Fruit fly (Drosophila melanogaster): ENCODE results near the gene Tom70.

Tom70 gene

DNA sequence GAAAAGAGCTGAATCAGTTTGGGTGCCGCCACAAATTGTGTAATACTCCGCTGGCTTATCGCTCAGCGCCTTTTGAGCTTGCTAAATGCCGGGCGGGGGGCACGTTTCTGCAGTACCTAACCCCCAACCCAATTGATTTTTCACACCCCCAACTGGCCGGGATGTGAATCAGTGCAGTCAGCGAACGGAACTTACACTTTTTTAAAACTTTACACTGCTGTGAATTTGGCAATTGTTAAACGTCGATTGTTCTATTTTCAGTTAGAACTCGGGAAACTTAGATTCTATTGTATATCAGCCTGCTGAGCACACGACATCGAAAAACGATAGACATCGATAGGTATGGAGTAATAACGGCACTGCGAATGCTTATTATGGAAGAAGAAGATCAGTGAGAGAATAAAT is at the start of gene Tom70:
Tom70 (minus strand) TSS at position 335 of the 405 bp plus-strand sequence.
- TF ChIP-seq CG8478 (optimal IDR thresholded peaks at IDR 0.05) (no peak), CTCF (optimal IDR thresholded peaks at IDR 0.05) (no peak)

DNA sequence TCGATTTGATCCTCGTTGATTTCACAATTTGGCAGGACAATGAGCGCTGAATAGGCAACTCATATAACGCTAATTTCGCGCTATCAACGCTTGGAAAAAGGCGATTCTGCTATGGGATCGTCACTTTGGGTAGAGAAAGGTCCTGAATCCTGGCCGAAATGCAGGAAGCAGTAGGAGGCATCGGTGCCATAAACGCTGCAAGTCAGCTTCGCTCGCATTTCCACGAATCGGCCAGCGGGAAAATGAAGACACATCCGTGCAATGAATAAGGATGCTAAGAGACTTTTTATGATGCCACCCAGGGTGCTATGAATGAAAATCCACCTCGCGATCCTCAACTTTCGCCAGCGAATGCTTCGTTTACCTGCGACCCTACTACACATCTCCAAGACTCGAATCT is 49.1 kb upstream of the Tom70 start:
- TF ChIP-seq CTCF (optimal IDR thresholded peaks at IDR 0.05) (no peak), CG8478 (optimal IDR thresholded peaks at IDR 0.05) (no peak)

DNA sequence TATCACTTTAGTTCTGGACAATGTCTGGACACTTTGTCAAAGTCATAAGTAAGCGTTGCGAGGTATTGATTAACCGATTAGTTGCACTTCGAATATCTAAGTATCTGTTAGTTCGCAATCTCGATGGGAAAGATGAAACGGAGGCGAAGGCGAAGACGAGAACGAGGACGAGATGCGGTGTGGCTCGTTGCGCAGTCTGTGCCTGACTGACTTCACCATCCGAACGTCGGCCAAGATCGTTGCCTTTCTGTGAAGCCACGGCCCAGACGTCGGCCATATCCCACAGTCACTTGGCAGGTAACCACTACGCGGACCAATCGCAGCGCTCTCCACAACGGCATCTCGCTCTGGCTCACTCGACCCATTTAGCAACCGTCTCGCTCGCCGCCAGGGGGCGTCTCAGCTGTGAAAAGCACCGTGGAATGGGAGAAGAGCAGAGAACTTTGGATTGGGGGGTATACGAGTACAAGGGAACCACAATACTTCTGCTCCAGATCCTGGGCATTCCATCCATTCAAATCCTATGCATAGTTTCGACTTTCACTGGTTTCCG is 47.4 kb upstream of the Tom70 start, which contains the start of gene prd:
prd (minus strand) TSS at position 209 of the 553 bp plus-strand sequence.
- TF ChIP-seq CTCF (optimal IDR thresholded peaks at IDR 0.05) (peak; percentile 80 to 85), CG8478 (optimal IDR thresholded peaks at IDR 0.05) (no peak)

DNA sequence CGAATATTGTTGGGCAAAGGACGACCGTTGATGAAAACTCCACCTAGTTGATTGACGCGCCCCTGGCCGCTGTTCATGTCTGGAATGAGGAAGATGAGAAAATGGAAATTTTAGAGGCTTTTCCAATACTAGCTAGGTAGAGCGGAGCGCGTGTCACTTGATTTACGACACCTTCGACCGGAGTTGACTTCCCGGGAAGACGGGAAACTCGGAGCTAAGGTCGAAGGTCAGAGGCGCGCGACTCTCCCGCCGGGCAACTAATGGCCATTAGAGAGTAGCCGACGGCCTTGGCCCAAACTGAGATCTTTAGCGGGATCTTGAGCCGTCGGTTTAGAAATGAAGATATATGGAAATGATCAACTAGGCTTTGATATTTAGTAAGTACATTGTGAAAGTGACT is 46.7 kb upstream of the Tom70 start:
- TF ChIP-seq CTCF (optimal IDR thresholded peaks at IDR 0.05): no peak
- no peak for TF ChIP-seq CG8478 (optimal IDR thresholded peaks at IDR 0.05)

DNA sequence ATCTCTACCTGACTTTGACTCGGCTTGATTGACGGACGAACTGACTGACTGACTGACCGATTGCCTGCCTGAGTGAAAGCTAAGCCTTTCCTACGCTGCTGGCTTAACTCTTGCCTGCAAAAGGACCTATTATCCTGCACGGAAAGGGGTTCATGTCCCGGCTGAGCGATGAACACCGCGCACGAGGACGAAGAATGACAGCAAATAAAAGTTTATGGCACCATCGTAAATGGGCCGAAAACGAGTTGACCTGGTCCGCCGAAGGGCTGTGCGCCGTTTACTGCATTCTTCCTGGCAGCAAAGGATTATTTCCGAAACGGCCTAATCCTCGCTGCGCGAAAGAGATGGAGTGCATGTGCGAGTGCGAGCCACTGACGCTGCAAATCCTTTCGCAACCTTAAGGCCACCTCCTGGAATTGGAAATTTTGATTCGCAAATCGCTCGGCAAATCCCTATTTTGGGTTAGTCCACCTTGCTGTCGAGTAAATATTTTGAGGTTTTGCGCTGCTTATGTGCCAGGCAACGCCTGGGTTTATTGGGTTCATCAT is 42.9 kb upstream of the Tom70 start:
- TF ChIP-seq CTCF (optimal IDR thresholded peaks at IDR 0.05): no peak
- TF ChIP-seq CG8478 (optimal IDR thresholded peaks at IDR 0.05): no peak

DNA sequence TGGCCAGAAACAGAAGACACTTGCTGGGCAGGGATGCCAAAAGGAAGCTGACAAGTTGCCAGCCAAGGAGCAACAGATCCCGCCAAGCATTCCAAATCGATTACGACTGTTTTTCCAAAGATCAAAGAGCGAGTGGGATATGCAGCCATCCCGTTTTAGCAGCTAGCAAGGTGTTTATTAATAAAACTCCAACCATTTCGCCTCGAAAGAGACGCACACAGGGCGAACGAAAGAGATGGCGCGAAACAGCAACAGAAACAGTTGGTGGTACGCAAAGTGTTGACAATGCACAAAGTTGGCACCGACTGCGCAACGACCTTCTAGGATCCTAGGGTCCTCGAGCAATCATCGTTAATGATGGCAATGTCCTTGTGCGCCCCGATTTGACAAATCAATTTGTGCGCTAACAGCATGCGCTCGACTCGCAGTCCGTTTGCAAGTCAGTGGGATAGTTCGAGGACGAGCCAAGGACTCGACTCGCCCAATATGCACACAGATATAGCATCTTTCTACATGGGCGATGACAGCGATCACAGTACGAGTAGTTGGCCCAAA is 41.6 kb upstream of the Tom70 start:
- TF ChIP-seq CTCF (optimal IDR thresholded peaks at IDR 0.05): no peak
- TF ChIP-seq CG8478 (optimal IDR thresholded peaks at IDR 0.05): no peak

DNA sequence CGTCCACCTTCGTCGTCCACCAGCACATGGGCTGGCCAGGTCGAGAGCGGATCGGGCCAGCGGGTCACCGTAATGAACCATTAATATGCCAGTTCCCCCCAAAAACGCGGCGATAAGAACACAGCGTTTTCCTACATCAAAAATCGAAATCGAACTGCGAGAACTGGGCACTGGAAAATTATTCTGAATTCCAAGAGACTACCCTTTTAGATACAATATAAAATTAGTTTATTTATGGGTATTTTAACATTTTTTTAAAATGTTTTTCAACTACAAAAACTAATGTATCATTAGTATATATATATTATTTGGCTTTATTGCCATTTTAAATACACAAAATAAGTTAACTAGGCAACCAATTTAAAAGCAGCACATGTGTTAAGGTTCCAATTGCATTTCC is 40.4 kb upstream of the Tom70 start:
- TF ChIP-seq CTCF (optimal IDR thresholded peaks at IDR 0.05) (no peak), CG8478 (optimal IDR thresholded peaks at IDR 0.05) (no peak)

DNA sequence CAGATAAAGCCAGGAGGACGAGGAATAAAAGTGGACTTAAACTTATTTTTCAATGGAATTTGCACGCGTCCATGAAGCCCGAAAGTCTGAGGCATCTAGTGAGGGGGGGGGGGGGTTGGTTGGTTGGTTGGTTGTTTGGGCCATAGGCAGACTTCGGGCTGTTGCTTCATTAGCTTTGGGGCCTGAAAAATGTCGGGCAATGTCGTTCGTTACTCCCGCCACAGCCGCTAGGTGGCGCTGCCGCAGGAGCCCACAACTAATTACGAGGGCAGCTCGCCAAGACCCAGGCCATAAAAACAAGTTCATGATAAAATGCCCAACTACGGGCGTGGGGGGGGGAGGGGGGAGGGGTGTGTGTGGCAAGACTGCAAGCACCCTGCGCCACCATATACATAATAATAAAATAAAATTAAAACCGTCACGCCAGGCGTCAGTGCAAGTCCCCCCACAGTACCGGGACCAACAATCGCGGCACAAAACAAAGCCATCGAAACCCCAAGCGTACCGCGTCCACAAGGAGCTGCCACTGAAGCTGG is 39.9 kb upstream of the Tom70 start:
- TF ChIP-seq CTCF (optimal IDR thresholded peaks at IDR 0.05): peak; percentile 73 to 77
- no peak for TF ChIP-seq CG8478 (optimal IDR thresholded peaks at IDR 0.05)

DNA sequence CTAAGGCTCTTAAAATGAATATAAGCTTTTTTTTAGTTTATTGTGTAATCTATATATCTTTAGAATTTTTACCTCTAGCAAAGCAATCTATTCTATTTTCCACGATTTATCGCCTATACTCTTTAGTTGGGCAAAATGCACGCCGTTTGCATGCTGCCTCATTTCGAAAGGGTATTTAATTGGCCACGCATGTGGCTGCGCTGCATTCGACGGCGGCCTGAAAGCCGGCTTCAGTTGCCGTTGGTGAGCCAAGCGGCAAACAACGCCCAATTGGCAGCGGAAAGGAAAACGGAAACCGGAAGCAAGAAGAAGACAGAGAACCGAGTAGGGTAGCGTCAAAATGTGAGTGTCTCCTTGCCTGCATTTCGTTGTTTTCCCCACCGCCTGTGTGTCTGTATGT is 37.5 kb upstream of the Tom70 start, which contains the start of gene CG14947:
CG14947 (plus strand) TSS at position 251 of the 400 bp plus-strand sequence.
- TF ChIP-seq CG8478 (optimal IDR thresholded peaks at IDR 0.05) (no peak), CTCF (optimal IDR thresholded peaks at IDR 0.05) (no peak)

DNA sequence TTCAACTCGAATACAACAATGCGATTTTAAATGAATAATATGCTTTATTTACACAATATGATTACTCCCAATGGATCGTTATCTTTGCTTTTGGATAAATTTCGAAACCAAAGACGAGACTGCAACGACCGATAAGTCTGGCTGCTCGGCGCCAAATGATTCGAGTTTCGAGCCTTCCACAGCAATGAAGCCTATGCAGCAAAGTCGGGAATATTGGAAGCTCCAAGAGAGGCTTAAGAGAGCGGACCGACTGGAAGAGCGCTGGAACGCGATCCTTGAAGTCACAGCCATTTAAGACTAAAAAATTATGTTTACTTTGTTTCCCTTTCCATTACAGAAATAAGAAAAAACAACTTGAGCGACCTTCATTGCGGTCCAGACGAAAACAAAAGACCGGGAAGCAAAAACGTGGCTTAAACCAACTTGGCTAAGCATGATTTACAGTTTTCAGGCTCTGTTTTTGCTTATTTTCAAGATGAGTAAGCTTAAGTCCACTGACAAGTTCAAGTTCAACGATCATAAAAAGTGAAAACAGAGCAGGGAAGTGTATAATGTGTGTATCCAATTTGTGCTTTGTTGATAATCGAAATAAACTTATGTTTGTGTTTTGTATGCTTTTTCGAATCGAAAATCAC is 28.4 kb upstream of the Tom70 start, which contains the start of gene firl:
firl (minus strand) TSS at position 159 of the 635 bp plus-strand sequence.
- TF ChIP-seq CTCF (optimal IDR thresholded peaks at IDR 0.05) (no peak), CG8478 (optimal IDR thresholded peaks at IDR 0.05) (no peak)

DNA sequence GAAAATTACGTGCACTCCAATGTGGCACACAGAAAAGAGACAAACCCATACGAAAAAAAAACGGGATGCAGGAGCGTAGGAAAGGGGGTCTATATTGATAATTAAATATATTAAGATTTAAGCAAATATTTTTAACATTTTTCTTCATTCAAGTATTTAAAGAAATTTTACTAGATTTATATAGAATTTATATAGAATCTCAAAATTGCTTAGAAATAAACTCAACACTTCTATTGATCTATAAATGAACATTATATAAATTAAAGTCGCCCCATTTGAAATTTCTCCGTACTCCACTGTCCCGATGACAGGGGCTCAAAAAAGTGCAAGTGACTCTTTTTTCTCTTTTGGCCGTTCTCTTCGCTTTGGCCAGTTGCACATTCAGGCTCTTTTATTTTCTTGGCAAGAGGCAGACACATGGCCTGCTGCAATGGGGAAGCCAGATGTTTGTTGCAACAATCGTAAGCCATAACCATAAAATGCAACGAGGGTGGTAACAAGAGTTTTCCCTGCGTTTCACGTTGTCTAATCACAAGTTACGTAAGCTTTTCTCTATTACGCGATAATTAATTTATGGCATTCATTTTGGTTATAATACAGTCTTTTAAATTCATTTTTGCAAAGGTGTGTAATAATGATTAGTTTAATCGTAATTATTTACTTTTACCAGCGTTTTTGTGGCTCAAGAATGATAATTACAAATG is 27.5 kb upstream of the Tom70 start:
- TF ChIP-seq CTCF (optimal IDR thresholded peaks at IDR 0.05) (no peak), CG8478 (optimal IDR thresholded peaks at IDR 0.05) (no peak)

DNA sequence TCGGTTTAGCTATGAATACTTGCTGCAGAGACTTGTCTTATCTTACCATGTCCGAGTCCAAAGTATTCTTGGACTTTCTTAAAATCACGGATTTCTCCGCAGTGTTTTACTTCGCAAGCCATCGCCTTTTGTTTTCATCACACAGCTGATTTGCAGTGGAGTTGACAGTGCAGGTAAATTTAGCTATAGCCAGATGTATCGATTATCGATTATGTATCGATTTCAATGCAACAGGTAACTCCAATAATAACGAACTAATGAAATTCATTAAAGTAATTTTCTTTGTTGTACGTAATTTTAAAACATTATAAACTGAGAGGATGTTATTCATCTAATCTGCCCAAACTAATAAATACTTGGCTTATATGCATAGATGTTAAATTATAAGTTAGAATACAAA is 24.7 kb upstream of the Tom70 start, which contains the start of gene Rab3-GAP:
Rab3-GAP (minus strand) TSS at position 150 of the 400 bp plus-strand sequence.
- TF ChIP-seq CG8478 (optimal IDR thresholded peaks at IDR 0.05) (no peak), CTCF (optimal IDR thresholded peaks at IDR 0.05) (no peak)

DNA sequence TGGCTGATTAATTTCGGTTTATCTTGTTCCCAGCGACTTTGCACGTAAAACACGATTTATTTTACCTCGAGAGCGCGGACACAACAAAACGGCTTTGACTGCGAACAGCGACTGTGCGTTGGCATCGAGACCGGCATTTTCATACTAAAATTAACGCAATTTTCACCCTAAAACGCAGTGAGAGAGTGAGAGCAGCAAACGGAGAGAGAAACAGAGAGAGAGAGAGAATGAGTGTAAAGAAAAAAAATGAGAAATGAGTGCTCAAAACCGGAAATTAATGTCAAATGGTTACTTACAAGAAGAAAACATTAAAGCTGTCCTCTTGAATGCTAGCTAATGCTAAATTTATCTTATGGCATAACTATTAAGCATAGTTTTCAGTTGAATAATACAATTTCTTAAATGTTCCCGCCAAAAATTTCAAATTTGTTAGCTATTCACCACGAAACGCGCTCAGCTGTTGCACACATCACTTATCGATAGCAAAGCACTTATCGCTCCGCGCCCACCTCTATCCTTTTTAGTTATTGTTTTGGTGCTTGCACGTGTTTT is 17.6 kb upstream of the Tom70 start, which contains the start of the genes JhI-21, RpL7-like and CG34164:
JhI-21 (minus strand) TSS at position 206 of the 552 bp plus-strand sequence.
RpL7-like (plus strand) TSS at position 490 of the 552 bp plus-strand sequence.
CG34164 (plus strand) TSS at position 512 of the 552 bp plus-strand sequence.
- TF ChIP-seq CTCF (optimal IDR thresholded peaks at IDR 0.05): no peak
- TF ChIP-seq CG8478 (optimal IDR thresholded peaks at IDR 0.05): no peak

DNA sequence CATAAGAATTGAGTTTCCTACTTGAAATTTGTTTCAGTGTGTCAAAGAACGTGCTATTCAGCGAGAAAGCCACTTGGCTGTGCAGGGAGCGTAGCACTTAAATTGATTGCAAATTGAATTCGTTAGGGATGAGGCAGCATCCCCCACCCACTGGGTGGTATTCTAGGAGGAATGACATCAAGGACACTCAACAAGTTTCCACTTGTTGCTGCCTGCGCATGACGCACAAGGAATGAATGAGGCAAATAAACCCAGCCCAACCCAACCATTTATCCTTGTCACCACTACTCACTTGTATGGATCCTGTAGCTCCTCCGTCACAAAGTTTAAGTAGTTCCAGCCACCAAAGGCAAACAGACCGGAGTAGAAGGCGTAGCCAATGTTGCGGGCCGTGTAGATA is 15.1 kb upstream of the Tom70 start:
- no peak for TF ChIP-seq CG8478 (optimal IDR thresholded peaks at IDR 0.05)
- TF ChIP-seq CTCF (optimal IDR thresholded peaks at IDR 0.05): no peak

Measured in S2 (cell line).